Fruit fly (Drosophila melanogaster) whole organism, prepupa: Measurements from ENCODE around the gene CG5412.

Experiments used
- Blimp-1 ChIP-seq: fragments of 200-800 bp; sonication (Bioruptor generic); optimal IDR thresholded peaks from 3 replicates; lab custom pipeline; 2017; ENCODE audit warnings: missing biosample characterization, missing genetic modification characterization, mild to moderate bottlenecking, moderate library complexity, missing genetic modification reagents
- CG10631 ChIP-seq: fragments of 200-800 bp; sonication (Bioruptor generic); optimal IDR thresholded peaks from 2 replicates; lab custom pipeline; 2016; ENCODE audit warnings: missing biosample characterization, missing genetic modification characterization
- CG10669 ChIP-seq: fragments of 200-800 bp; sonication (Bioruptor generic); optimal IDR thresholded peaks from 3 replicates; lab custom pipeline; 2018; ENCODE audit warnings: missing biosample characterization, mild to moderate bottlenecking, missing genetic modification characterization, moderate library complexity
- CG11762 ChIP-seq: fragments of 200-800 bp; sonication (Bioruptor generic); optimal IDR thresholded peaks from 3 replicates; lab custom pipeline; 2016; ENCODE audit warnings: missing biosample characterization, missing genetic modification characterization; ENCODE audit not compliant: insufficient read depth
- CG11902 ChIP-seq: fragments of 200-800 bp; sonication (Bioruptor generic); optimal IDR thresholded peaks from 3 replicates; lab custom pipeline; 2016; ENCODE audit warnings: missing biosample characterization, missing genetic modification characterization
- CG15336 ChIP-seq: fragments of 200-800 bp; sonication (Bioruptor generic); IDR thresholded peaks from 2 replicates; pipeline ENCODE4 v1.3.6; 2022; ENCODE audit warnings: missing biosample characterization, missing genetic modification characterization
- CG16779 ChIP-seq: fragments of 200-800 bp; sonication (Bioruptor generic); optimal IDR thresholded peaks from 3 replicates; lab custom pipeline; 2017; ENCODE audit warnings: missing biosample characterization, mild to moderate bottlenecking, missing genetic modification characterization
- CG3032 ChIP-seq: fragments of 200-800 bp; optimal IDR thresholded peaks from 2 replicates; lab custom pipeline; 2019; ENCODE audit warnings: missing biosample characterization, mild to moderate bottlenecking, missing genetic modification characterization, moderate library complexity
- CG32006 ChIP-seq: fragments of 200-800 bp; sonication (Bioruptor generic); optimal IDR thresholded peaks from 3 replicates; lab custom pipeline; 2017; ENCODE audit warnings: missing biosample characterization, mild to moderate bottlenecking, missing genetic modification characterization
- CG3919 ChIP-seq: fragments of 200-800 bp; sonication (Bioruptor generic); optimal IDR thresholded peaks from 3 replicates; lab custom pipeline; 2016; ENCODE audit warnings: missing biosample characterization, missing genetic modification characterization
- CG4318 ChIP-seq: fragments of 200-800 bp; sonication (Bioruptor generic); optimal IDR thresholded peaks from 3 replicates; lab custom pipeline; 2017; ENCODE audit warnings: missing biosample characterization, mild to moderate bottlenecking, missing genetic modification characterization
- CG6163 ChIP-seq: fragments of 200-800 bp; sonication (Bioruptor generic); IDR thresholded peaks from 3 replicates; pipeline ENCODE4 v1.3.6; 2022; ENCODE audit warnings: missing biosample characterization, missing genetic modification characterization
- CG6792 ChIP-seq: fragments of 200-800 bp; sonication (Bioruptor generic); optimal IDR thresholded peaks from 3 replicates; lab custom pipeline; 2016; ENCODE audit warnings: missing biosample characterization, missing genetic modification characterization
- CG6808 ChIP-seq: fragments of 200-800 bp; sonication (Bioruptor generic); optimal IDR thresholded peaks from 3 replicates; lab custom pipeline; 2017; ENCODE audit warnings: missing biosample characterization, missing genetic modification characterization, mild to moderate bottlenecking, moderate library complexity, missing genetic modification reagents
- CG6854 ChIP-seq: fragments of 200-800 bp; sonication (Bioruptor generic); optimal IDR thresholded peaks from 2 replicates; lab custom pipeline; 2017; ENCODE audit warnings: missing biosample characterization, mild to moderate bottlenecking, missing genetic modification characterization
- CG7368 ChIP-seq: fragments of 200-800 bp; sonication (Bioruptor generic); optimal IDR thresholded peaks from 3 replicates; lab custom pipeline; 2016; ENCODE audit warnings: missing biosample characterization, missing genetic modification characterization
- CG8319 ChIP-seq: fragments of 200-800 bp; sonication (Bioruptor generic); optimal IDR thresholded peaks from 3 replicates; lab custom pipeline; 2016; ENCODE audit warnings: missing biosample characterization, missing genetic modification characterization
- CG9139 ChIP-seq: fragments of 200-800 bp; sonication (Bioruptor generic); optimal IDR thresholded peaks from 3 replicates; lab custom pipeline; 2017; ENCODE audit warnings: missing biosample characterization, mild to moderate bottlenecking, missing genetic modification characterization
- Eip78C ChIP-seq: fragments of 200-800 bp; sonication (Bioruptor generic); peaks from one replicate; lab custom pipeline; 2016; ENCODE audit warnings: missing biosample characterization, missing genetic modification characterization
- Eip93F ChIP-seq: fragments of 200-800 bp; sonication (Bioruptor generic); optimal IDR thresholded peaks from 2 replicates; lab custom pipeline; 2016; ENCODE audit warnings: missing biosample characterization, mild to moderate bottlenecking, missing genetic modification characterization
- Ets21C ChIP-seq: fragments of 200-800 bp; sonication (Bioruptor generic); optimal IDR thresholded peaks from 3 replicates; lab custom pipeline; 2016; ENCODE audit warnings: missing biosample characterization, missing genetic modification characterization
- Ets96B ChIP-seq: fragments of 200-800 bp; optimal IDR thresholded peaks from 2 replicates; lab custom pipeline; 2019; ENCODE audit warnings: missing biosample characterization, mild to moderate bottlenecking, missing genetic modification characterization, moderate library complexity
- Hr38 ChIP-seq: sonication (Bioruptor generic); optimal IDR thresholded peaks from 2 replicates; lab custom pipeline; 2016; ENCODE audit warnings: missing biosample characterization, missing genetic modification characterization
- Hr39 ChIP-seq: fragments of 200-800 bp; sonication (Bioruptor generic); optimal IDR thresholded peaks from 2 replicates; lab custom pipeline; 2016; ENCODE audit warnings: missing biosample characterization, missing genetic modification characterization
- Hr4 ChIP-seq: fragments of 200-800 bp; sonication (Bioruptor generic); optimal IDR thresholded peaks from 3 replicates; lab custom pipeline; 2016; ENCODE audit warnings: missing biosample characterization, missing genetic modification characterization
- Lpt ChIP-seq: fragments of 200-800 bp; sonication (Bioruptor generic); optimal IDR thresholded peaks from 3 replicates; lab custom pipeline; 2016; ENCODE audit warnings: missing biosample characterization, missing genetic modification characterization
- Met ChIP-seq: fragments of 200-800 bp; sonication (Bioruptor generic); optimal IDR thresholded peaks from 3 replicates; lab custom pipeline; 2016; ENCODE audit warnings: missing biosample characterization, missing genetic modification characterization
- OdsH ChIP-seq: fragments of 200-800 bp; sonication (Bioruptor generic); optimal IDR thresholded peaks from 3 replicates; lab custom pipeline; 2016; ENCODE audit warnings: missing biosample characterization, missing genetic modification characterization
- Sox102F ChIP-seq: fragments of 200-800 bp; sonication (Bioruptor generic); optimal IDR thresholded peaks from 2 replicates; lab custom pipeline; 2016; ENCODE audit warnings: missing biosample characterization, mild to moderate bottlenecking, missing genetic modification characterization
- Sox14 ChIP-seq: fragments of 200-800 bp; sonication (Bioruptor generic); optimal IDR thresholded peaks from 3 replicates; lab custom pipeline; 2016; ENCODE audit warnings: missing biosample characterization, missing genetic modification characterization
- achi ChIP-seq: fragments of 200-800 bp; sonication (Bioruptor generic); optimal IDR thresholded peaks from 3 replicates; lab custom pipeline; 2016; ENCODE audit warnings: missing biosample characterization, missing genetic modification characterization
- acj6 ChIP-seq: fragments of 200-800 bp; sonication (Bioruptor generic); optimal IDR thresholded peaks from 3 replicates; lab custom pipeline; 2016; ENCODE audit warnings: missing biosample characterization, missing genetic modification characterization
- cyc ChIP-seq: fragments of 200-800 bp; sonication (Bioruptor generic); optimal IDR thresholded peaks from 3 replicates; lab custom pipeline; 2016; ENCODE audit warnings: missing biosample characterization, missing genetic modification characterization
- dac ChIP-seq: fragments of 200-800 bp; sonication (Bioruptor generic); optimal IDR thresholded peaks from 2 replicates; lab custom pipeline; 2017; ENCODE audit warnings: missing biosample characterization, mild to moderate bottlenecking, missing genetic modification characterization
- dsx ChIP-seq: fragments of 200-800 bp; optimal IDR thresholded peaks from 3 replicates; lab custom pipeline; 2019; ENCODE audit warnings: missing biosample characterization, mild to moderate bottlenecking, missing genetic modification characterization, moderate library complexity; ENCODE audit not compliant: poor library complexity, severe bottlenecking
- eg ChIP-seq: fragments of 200-800 bp; sonication (Bioruptor generic); IDR thresholded peaks from 3 replicates; pipeline ENCODE4 v1.3.6; 2022; ENCODE audit warnings: missing biosample characterization, missing genetic modification characterization
- esn ChIP-seq: fragments of 200-800 bp; sonication (Bioruptor generic); optimal IDR thresholded peaks from 2 replicates; lab custom pipeline; 2016; ENCODE audit warnings: missing biosample characterization, mild to moderate bottlenecking, missing genetic modification characterization, moderate library complexity
- fd59A ChIP-seq: fragments of 200-800 bp; sonication (Bioruptor generic); optimal IDR thresholded peaks from 2 replicates; lab custom pipeline; 2017; ENCODE audit warnings: missing biosample characterization, mild to moderate bottlenecking, missing genetic modification characterization, missing genetic modification reagents
- fd85E ChIP-seq: fragments of 200-800 bp; sonication (Bioruptor generic); optimal IDR thresholded peaks from 3 replicates; lab custom pipeline; 2016; ENCODE audit warnings: missing biosample characterization, missing genetic modification characterization
- fkh ChIP-seq: fragments of 200-800 bp; sonication (Bioruptor generic); optimal IDR thresholded peaks from 3 replicates; lab custom pipeline; 2017; ENCODE audit warnings: missing biosample characterization, mild to moderate bottlenecking, missing genetic modification characterization, moderate library complexity
- lz ChIP-seq: fragments of 200-800 bp; sonication (Bioruptor generic); optimal IDR thresholded peaks from 3 replicates; lab custom pipeline; 2016; ENCODE audit warnings: missing biosample characterization, missing genetic modification characterization
- net ChIP-seq: fragments of 200-800 bp; sonication (Bioruptor generic); optimal IDR thresholded peaks from 3 replicates; lab custom pipeline; 2016; ENCODE audit warnings: missing biosample characterization, missing genetic modification characterization
- pdm3 ChIP-seq: fragments of 200-800 bp; sonication (Bioruptor generic); optimal IDR thresholded peaks from 3 replicates; lab custom pipeline; 2016; ENCODE audit warnings: missing biosample characterization, missing genetic modification characterization
- salr ChIP-seq, 2 experiments: fragments of 200-800 bp; sonication (Bioruptor generic); optimal IDR thresholded peaks; 3 replicates each; lab custom pipeline; 2016 to 2018; ENCODE audit warnings: missing biosample characterization in 2 of 2, missing genetic modification characterization in 2 of 2, mild to moderate bottlenecking in 1 of 2
- spab ChIP-seq: fragments of 200-800 bp; sonication (Bioruptor generic); optimal IDR thresholded peaks from 2 replicates; lab custom pipeline; 2017; ENCODE audit warnings: missing biosample characterization, mild to moderate bottlenecking, missing genetic modification characterization, missing genetic modification reagents
- ss ChIP-seq, 2 experiments: fragments of 200-800 bp; sonication (Bioruptor generic); optimal IDR thresholded peaks; 2 replicates in 1 of 2; 3 replicates in 1 of 2; lab custom pipeline; 2017 to 2018; ENCODE audit warnings: mild to moderate bottlenecking in 2 of 2, missing biosample characterization in 2 of 2, missing genetic modification characterization in 2 of 2, moderate library complexity in 1 of 2
- svp ChIP-seq: fragments of 200-800 bp; sonication (Bioruptor generic); peaks from one replicate; lab custom pipeline; 2016; ENCODE audit warnings: missing biosample characterization, missing genetic modification characterization

CG5412 gene

DNA sequence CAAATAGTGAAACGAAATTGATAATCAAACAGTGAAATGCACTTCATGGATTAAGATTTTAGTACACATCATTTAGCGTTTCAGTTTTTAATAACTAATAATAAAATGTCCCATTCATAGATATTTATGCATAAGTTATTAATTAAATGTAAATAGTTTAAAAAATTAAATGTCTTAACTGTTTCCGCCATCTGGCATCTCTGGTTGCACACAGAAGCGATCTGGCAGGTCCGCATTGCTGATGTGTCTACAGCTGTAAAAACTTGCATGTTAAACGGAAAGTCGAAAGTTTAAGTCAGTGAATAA, 11.6 kb downstream of the CG5412 start, which contains the start of gene Srp72 (continued):
- TF ChIP-seq ss (GFP tag; optimal IDR thresholded peaks at IDR 0.05; lab: Kevin White, UChicago): peak in 1 of 2 experiments; percentile 15
- no peak for TF ChIP-seq CG9139 (GFP tag; lab: Kevin White, UChicago)
- peak; percentile 45 for TF ChIP-seq Hr39
- peak; percentile 26 for TF ChIP-seq Sox14 (GFP tag; lab: Kevin White, UChicago)
- TF ChIP-seq CG11762 (GFP tag; lab: Kevin White, UChicago): no peak
- peak; percentile 30 for TF ChIP-seq Eip93F (GFP tag; lab: Kevin White, UChicago)
- no peak for TF ChIP-seq Blimp-1 (GFP tag; lab: Kevin White, UChicago)
- peak; percentile 55 for TF ChIP-seq lz

DNA sequence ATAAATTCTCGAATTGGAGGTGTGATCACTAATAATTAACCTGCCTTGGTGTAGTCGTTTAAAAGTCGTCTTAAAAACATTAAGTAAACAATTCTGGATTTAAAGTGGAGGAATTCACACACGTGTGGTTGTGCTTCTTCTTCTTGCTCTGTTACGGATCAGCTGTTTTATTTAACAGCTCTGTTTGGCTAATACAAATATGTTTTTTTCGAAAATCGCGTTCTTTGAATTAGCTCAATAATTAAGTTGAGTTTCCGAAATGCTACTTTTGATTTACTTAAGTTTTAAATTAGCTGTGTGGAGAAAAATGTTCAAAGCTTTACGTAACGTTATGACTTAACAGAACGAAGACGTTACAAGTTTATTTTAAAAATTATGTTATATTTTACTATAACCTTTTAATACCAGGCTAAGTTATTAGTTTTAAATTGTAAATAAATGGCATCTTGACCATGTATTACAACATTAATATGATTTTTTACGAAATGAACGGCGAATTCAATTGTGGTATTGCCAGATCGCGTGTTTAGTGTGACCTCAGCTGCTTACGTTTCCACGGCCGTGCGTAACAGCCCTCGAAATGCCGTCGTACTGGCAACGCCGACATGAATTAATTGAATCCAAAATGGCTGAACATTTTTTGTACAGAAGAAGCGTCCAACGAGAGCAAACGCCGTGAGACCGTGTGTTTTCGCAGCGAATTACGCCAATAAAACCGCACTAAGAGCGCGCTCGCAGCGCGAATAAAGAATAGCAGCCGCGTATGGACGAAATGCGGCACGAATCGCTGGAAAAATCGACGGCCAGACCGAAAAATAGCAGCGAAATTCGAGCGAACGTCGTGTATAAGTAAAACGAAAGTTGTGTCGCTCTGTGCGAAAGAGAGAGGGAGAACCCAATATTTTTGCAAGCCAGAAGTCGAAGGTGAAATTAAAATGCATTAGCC, 15.9 kb downstream of the CG5412 start, which contains the start of the genes Pus1 and bon:
Gene Pus1, minus strand, starts transcription at position 155 of the 946 bp plus-strand sequence.
Gene bon, plus strand, starts transcription at position 623 of the 946 bp plus-strand sequence.
- TF ChIP-seq Hr38: no peak
- no peak for TF ChIP-seq Hr4
- TF ChIP-seq CG3919 (GFP tag; lab: Kevin White, UChicago): peak; percentile 19
- no peak for TF ChIP-seq CG10631
- TF ChIP-seq Eip93F (GFP tag; lab: Kevin White, UChicago): no peak
- TF ChIP-seq CG6808 (GFP tag; lab: Kevin White, UChicago): no peak
- no peak for TF ChIP-seq CG7368
- 0 out of 3 replicates have a peak, but pooled peaks have one; percentile 14 for TF ChIP-seq eg (GFP tag; lab: Robert Waterston, UW)
- peak; percentile 26 for TF ChIP-seq Hr39
- no peak for TF ChIP-seq CG6163 (GFP tag; lab: Robert Waterston, UW)
- TF ChIP-seq acj6 (GFP tag; lab: Kevin White, UChicago): peak; percentile 12
- TF ChIP-seq Eip78C (GFP tag; lab: Kevin White, UChicago): peak; percentile 65
- no peak for TF ChIP-seq fd85E (GFP tag; lab: Kevin White, UChicago)
- no peak for TF ChIP-seq CG8319
- TF ChIP-seq dsx (GFP tag; lab: Kevin White, UChicago): no peak
- no peak for TF ChIP-seq CG6854
- TF ChIP-seq Sox102F (GFP tag; lab: Kevin White, UChicago): peak; percentile 24
- no peak for TF ChIP-seq CG15336
- peak; percentile 53 for TF ChIP-seq lz
- TF ChIP-seq fd59A: no peak
- TF ChIP-seq cyc: peak; percentile 27
- no peak for TF ChIP-seq CG11902 (GFP tag; lab: Kevin White, UChicago)
- TF ChIP-seq CG32006: no peak
- no peak for TF ChIP-seq Ets96B (tag; lab: Kevin White, UChicago)
- peak; percentile 57 for TF ChIP-seq fkh
- TF ChIP-seq CG3032 (tag; lab: Kevin White, UChicago): peak; percentile 33
- TF ChIP-seq CG4318: no peak
- TF ChIP-seq ss (GFP tag; optimal IDR thresholded peaks at IDR 0.05; lab: Kevin White, UChicago): peak in 1 of 2 experiments; percentile 6
- TF ChIP-seq Ets21C (GFP tag; lab: Kevin White, UChicago): no peak
- TF ChIP-seq CG10669 (GFP tag; lab: Kevin White, UChicago): no peak
- no peak for TF ChIP-seq spab (GFP tag; lab: Kevin White, UChicago)
- TF ChIP-seq OdsH (GFP tag; lab: Kevin White, UChicago): no peak
- TF ChIP-seq esn (GFP tag; lab: Kevin White, UChicago): peak; percentile 36
- TF ChIP-seq achi (GFP tag; lab: Kevin White, UChicago): no peak
- no peak for TF ChIP-seq CG6792 (GFP tag; lab: Kevin White, UChicago)
- TF ChIP-seq Met (GFP tag; lab: Kevin White, UChicago): no peak
- no peak for TF ChIP-seq CG16779 (tag; lab: Kevin White, UChicago)
- TF ChIP-seq svp (GFP tag; lab: Kevin White, UChicago): peak; percentile 73
- peak; percentile 46 for TF ChIP-seq Blimp-1 (GFP tag; lab: Kevin White, UChicago)
- TF ChIP-seq Lpt: no peak
- TF ChIP-seq salr (GFP tag; optimal IDR thresholded peaks at IDR 0.05; lab: Kevin White, UChicago): no peak
- peak; percentile 12 for TF ChIP-seq pdm3
- TF ChIP-seq dac (GFP tag; lab: Kevin White, UChicago): no peak
- no peak for TF ChIP-seq net (GFP tag; lab: Kevin White, UChicago)
